Worm (Caenorhabditis elegans) whole organism, young adult: Measurements from ENCODE around the gene F26F4.5.

Experiments used
- B0336.3 ChIP-seq: fragments of 200-800 bp; sonication (Bioruptor generic); IDR thresholded peaks from 2 replicates; pipeline ENCODE4 v1.3.6; 2022; ENCODE audit warnings: missing genetic modification characterization, missing compliant biosample characterization
- ama-1 ChIP-seq, 3 experiments: fragments of 150-350 bp in 1 of 3; sonication (generic microtip) in 2 of 3; optimal IDR thresholded peaks; 2 replicates each; lab custom pipeline; 2014 to 2018; ENCODE audit warnings: missing biosample characterization in 2 of 3, missing genetic modification characterization in 2 of 3, missing genetic modification reagents in 2 of 3
- ceh-79 ChIP-seq: sonication (generic microtip); optimal IDR thresholded peaks from 2 replicates; lab custom pipeline; 2017; ENCODE audit warnings: mild to moderate bottlenecking, missing genetic modification characterization, missing compliant biosample characterization
- dpl-1 ChIP-seq: fragments of 150-350 bp; optimal IDR thresholded peaks from 2 replicates; lab custom pipeline; 2014; ENCODE audit warnings: missing biosample characterization, missing genetic modification reagents, missing genetic modification characterization
- ekl-4 ChIP-seq: fragments of 200-800 bp; sonication (Bioruptor generic); IDR thresholded peaks from 2 replicates; pipeline ENCODE4 v1.3.6; 2022; ENCODE audit warnings: missing genetic modification reagents, missing genetic modification characterization, missing compliant biosample characterization
- ets-4 ChIP-seq: fragments of 200-800 bp; sonication (Bioruptor generic); optimal IDR thresholded peaks from 2 replicates; lab custom pipeline; 2018; ENCODE audit warnings: mild to moderate bottlenecking, missing genetic modification characterization, missing compliant biosample characterization
- hlh-26 ChIP-seq: fragments of 200-800 bp; sonication (Bioruptor generic); conservative IDR thresholded peaks from 2 replicates; pipeline ENCODE4 v1.3.6; 2022; ENCODE audit warnings: missing genetic modification reagents, missing genetic modification characterization, missing compliant biosample characterization
- snpc-1.1 ChIP-seq: sonication (generic microtip); optimal IDR thresholded peaks from 2 replicates; lab custom pipeline; 2017; ENCODE audit warnings: missing genetic modification characterization, mild to moderate bottlenecking, missing compliant biosample characterization, antibody characterized with exemption, moderate library complexity, missing genotype, missing genetic modification reagents; ENCODE audit not compliant: insufficient read depth
- unc-130 ChIP-seq: sonication (generic microtip); optimal IDR thresholded peaks from 2 replicates; lab custom pipeline; 2016; ENCODE audit warnings: missing genetic modification reagents, missing genetic modification characterization, missing compliant biosample characterization
- unc-62 ChIP-seq: fragments of 150-350 bp; optimal IDR thresholded peaks from 2 replicates; lab custom pipeline; 2014; ENCODE audit warnings: missing biosample characterization, missing genetic modification reagents, missing genetic modification characterization
- zfh-2 ChIP-seq: fragments of 200-800 bp; sonication (Bioruptor generic); conservative IDR thresholded peaks from 2 replicates; pipeline ENCODE4 v1.3.6; 2022; ENCODE audit warnings: missing genetic modification reagents, missing genetic modification characterization, missing compliant biosample characterization
- zim-3 ChIP-seq: sonication (generic microtip); optimal IDR thresholded peaks from 2 replicates; lab custom pipeline; 2017; ENCODE audit warnings: mild to moderate bottlenecking, missing genetic modification characterization, moderate library complexity, missing compliant biosample characterization
- ztf-18 ChIP-seq: sonication (generic microtip); optimal IDR thresholded peaks from 2 replicates; lab custom pipeline; 2016; ENCODE audit warnings: missing genotype, mild to moderate bottlenecking, missing genetic modification characterization, missing compliant biosample characterization

DNA sequence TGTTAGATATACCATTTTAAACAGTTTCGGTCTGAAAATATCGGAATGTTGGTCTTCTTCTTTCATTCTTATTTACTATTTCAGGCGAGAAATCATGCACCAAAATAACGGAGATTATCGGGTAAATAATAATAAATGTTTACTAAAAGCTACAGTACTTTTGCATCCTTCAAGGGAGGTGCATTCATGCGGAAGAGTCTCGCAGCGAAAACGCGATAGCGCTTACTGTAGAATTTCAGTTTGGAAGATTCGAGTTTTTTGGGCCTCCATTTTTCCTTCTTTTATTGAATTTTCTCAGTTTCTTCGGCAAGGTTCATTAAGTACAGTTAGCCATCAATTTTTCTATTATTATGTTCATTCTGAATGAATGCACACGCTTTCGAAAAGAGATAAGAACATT lies 34.9 kb downstream of the F26F4.5 start, which contains the start of gene C35D10.7:
- TF ChIP-seq hlh-26 (GFP tag; lab: Robert Waterston, UW) (no peak), snpc-1.1 (no peak), ama-1 (optimal IDR thresholded peaks at IDR 0.05; lab: Kevin White, UChicago) (no peak), ama-1 (GFP tag; optimal IDR thresholded peaks at IDR 0.05; lab: Kevin White, UChicago) (no peak), dpl-1 (no peak), unc-62 (GFP tag; lab: Kevin White, UChicago) (no peak), unc-130 (GFP tag; lab: Kevin White, UChicago) (peak; percentile 25), ekl-4 (no peak), B0336.3 (no peak), ztf-18 (tag; lab: Kevin White, UChicago) (no peak), zfh-2 (GFP tag; lab: Robert Waterston, UW) (no peak), ceh-79 (tag; lab: Kevin White, UChicago) (no peak), ets-4 (no peak), zim-3 (tag; lab: Kevin White, UChicago) (no peak)
